Worm (Caenorhabditis elegans): ENCODE measurements around the gene Y69A2AR.51.

Y69A2AR.51 gene

DNA sequence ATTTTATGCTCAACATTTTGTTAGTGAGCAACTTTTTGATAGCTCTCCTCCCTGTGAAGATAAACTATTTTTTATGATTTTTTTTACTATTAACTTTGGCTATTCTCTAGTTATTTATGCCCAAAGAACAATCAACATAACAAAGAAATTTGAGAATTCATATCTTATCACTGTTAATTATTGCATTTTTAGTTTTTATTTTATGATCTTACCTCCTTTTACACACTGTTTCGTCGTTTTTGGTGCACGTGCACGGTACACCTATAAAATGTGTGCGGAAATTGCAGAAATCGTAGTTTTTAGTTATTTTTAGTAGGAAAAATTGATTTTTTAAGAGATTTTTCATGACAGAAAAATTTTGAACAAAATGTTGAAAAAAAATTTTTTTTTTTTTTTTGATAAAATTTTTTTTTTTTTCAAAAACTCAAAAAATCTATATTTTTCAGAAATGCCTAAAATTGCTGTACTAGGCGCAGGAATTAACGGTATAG, 41.6 kb downstream of the Y69A2AR.51 start, which contains the start of gene daao-1:
TSS of gene daao-1 (plus strand) at position 441 of the 491 bp plus-strand sequence.
- TF ChIP-seq zip-11 (GFP tag; IDR thresholded peaks at IDR 0.05), result no peak
- no peak for TF ChIP-seq lin-13 (GFP tag; optimal IDR thresholded peaks at IDR 0.05)
- TF ChIP-seq madf-9 (GFP tag; conservative IDR thresholded peaks at IDR 0.05), result no peak
- TF ChIP-seq cey-2 (tag; optimal IDR thresholded peaks at IDR 0.05; ENCODE audit: borderline replicate concordance, insufficient read depth), result no peak
- TF ChIP-seq nhr-28 (tag; optimal IDR thresholded peaks at IDR 0.05), result peak; percentile 40
- peak; percentile 74 for TF ChIP-seq php-3 (GFP tag; IDR thresholded peaks at IDR 0.05)
- peak; percentile 49 for TF ChIP-seq dve-1 (tag; optimal IDR thresholded peaks at IDR 0.05; ENCODE audit: insufficient read depth)
- peak; percentile 6 for TF ChIP-seq nhr-48 (tag; optimal IDR thresholded peaks at IDR 0.05)
- TF ChIP-seq daf-16 (GFP tag; optimal IDR thresholded peaks at IDR 0.05), result no peak
- peak; percentile 38 for TF ChIP-seq daf-16 (tag; optimal IDR thresholded peaks at IDR 0.05)
- TF ChIP-seq hif-1 (tag; optimal IDR thresholded peaks at IDR 0.05), result no peak
- no peak for TF ChIP-seq zag-1 (tag; optimal IDR thresholded peaks at IDR 0.05)

- TF ChIP-seq nhr-11 (tag; optimal IDR thresholded peaks at IDR 0.05) (no peak), ceh-28 (tag; optimal IDR thresholded peaks at IDR 0.05) (peak; percentile 73), unc-62 (GFP tag; optimal IDR thresholded peaks at IDR 0.05 in 1 of 2) (no peak), unc-62 (tag; optimal IDR thresholded peaks at IDR 0.05) (no peak), madf-9 (GFP tag; conservative IDR thresholded peaks at IDR 0.05) (no peak), lin-38 (GFP tag; IDR thresholded peaks at IDR 0.05) (no peak)
Observed at ce11 chrIV:2616853-2617252, 44.6 kb downstream of the Y69A2AR.51 start.

- no peak for TF ChIP-seq zip-11 (GFP tag; IDR thresholded peaks at IDR 0.05)
- TF ChIP-seq pqm-1 (tag; optimal IDR thresholded peaks at IDR 0.05), result peak; percentile 86
- TF ChIP-seq F44E2.7 (GFP tag; IDR thresholded peaks at IDR 0.05), result no peak
- no peak for TF ChIP-seq nhr-111 (GFP tag; optimal IDR thresholded peaks at IDR 0.05)
- no peak for TF ChIP-seq fkh-10 (GFP tag; optimal IDR thresholded peaks at IDR 0.05)
- no peak for TF ChIP-seq lin-13 (GFP tag; optimal IDR thresholded peaks at IDR 0.05)
- TF ChIP-seq Y5F2A.4 (GFP tag; optimal IDR thresholded peaks at IDR 0.05), result no peak
- TF ChIP-seq unc-39 (tag; optimal IDR thresholded peaks at IDR 0.05), result no peak
- TF ChIP-seq aly-2 (tag; optimal IDR thresholded peaks at IDR 0.05), result no peak
- TF ChIP-seq ztf-11 (tag; optimal IDR thresholded peaks at IDR 0.05), result no peak
- TF ChIP-seq dmd-6 (GFP tag; IDR thresholded peaks at IDR 0.05), result peak; percentile 86
- TF ChIP-seq madf-5 (GFP tag; IDR thresholded peaks at IDR 0.05), result no peak
- TF ChIP-seq R02D3.7 (tag; optimal IDR thresholded peaks at IDR 0.05), result no peak
- no peak for TF ChIP-seq lin-15B (tag; optimal IDR thresholded peaks at IDR 0.05)
- TF ChIP-seq zfp-2 (tag; optimal IDR thresholded peaks at IDR 0.05), result no peak
- TF ChIP-seq tra-1 (GFP tag; IDR thresholded peaks at IDR 0.05), result no peak
- TF ChIP-seq ceh-32 (tag; optimal IDR thresholded peaks at IDR 0.05; ENCODE audit: poor library complexity), result no peak
- TF ChIP-seq ZK337.2 (GFP tag; IDR thresholded peaks at IDR 0.05), result no peak
- TF ChIP-seq daf-19 (GFP tag; conservative IDR thresholded peaks at IDR 0.05), result no peak
- no peak for TF ChIP-seq lin-29 (GFP tag; IDR thresholded peaks at IDR 0.05)
- TF ChIP-seq Y48G9A.11 (GFP tag; IDR thresholded peaks at IDR 0.05), result no peak
- no peak for TF ChIP-seq attf-4 (tag; optimal IDR thresholded peaks at IDR 0.05)
- TF ChIP-seq mep-1 (tag; optimal IDR thresholded peaks at IDR 0.05), result no peak
- TF ChIP-seq spr-3 (GFP tag; optimal IDR thresholded peaks at IDR 0.05), result no peak
- TF ChIP-seq ceh-62 (tag; optimal IDR thresholded peaks at IDR 0.05), result no peak
- TF ChIP-seq nhr-41 (GFP tag; IDR thresholded peaks at IDR 0.05), result peak; percentile 70; the same call in 1 of the 2 replicates
- TF ChIP-seq sdz-12 (GFP tag; optimal IDR thresholded peaks at IDR 0.05), result no peak
- no peak for TF ChIP-seq F37D6.2 (tag; optimal IDR thresholded peaks at IDR 0.05)
- TF ChIP-seq nhr-237 (tag; optimal IDR thresholded peaks at IDR 0.05), result no peak
- no peak for TF ChIP-seq cey-2 (tag; optimal IDR thresholded peaks at IDR 0.05; ENCODE audit: borderline replicate concordance, insufficient read depth)
- TF ChIP-seq nhr-102 (tag; optimal IDR thresholded peaks at IDR 0.05), result peak; percentile 60
- no peak for TF ChIP-seq Y105C5A.15 (GFP tag; IDR thresholded peaks at IDR 0.05)
- TF ChIP-seq gei-8 (GFP tag; optimal IDR thresholded peaks at IDR 0.05), result no peak
- no peak for TF ChIP-seq lsy-2 (tag; optimal IDR thresholded peaks at IDR 0.05)
- TF ChIP-seq lin-39 (tag; optimal IDR thresholded peaks at IDR 0.05), result no peak
Observed at ce11 chrIV:2618611-2619010, 46.4 kb downstream of the Y69A2AR.51 start, which contains the start of gene smf-3. Gene smf-3, plus strand, starts transcription at chrIV:2618869.
